Worm (Caenorhabditis elegans): ENCODE data around the gene F58F12.2.

DNA sequence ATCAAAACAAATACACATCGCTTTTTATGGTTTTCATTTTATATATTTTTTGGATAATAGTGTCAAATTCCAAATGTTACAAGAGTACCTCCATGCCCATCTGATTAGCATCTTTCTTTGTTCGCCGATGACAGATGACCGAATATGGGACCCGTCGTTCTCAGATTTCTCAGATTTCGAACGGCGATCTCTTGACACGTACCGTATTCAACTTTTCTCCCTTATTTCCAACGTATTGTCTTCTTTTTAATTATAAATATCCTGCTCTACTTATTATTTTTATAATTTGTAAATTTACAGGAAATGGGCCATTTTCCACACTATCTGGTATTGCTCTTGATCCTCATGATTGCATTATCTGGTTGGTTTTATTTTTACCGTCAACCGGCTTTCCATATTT, 10.6 kb upstream of the F58F12.2 start, which contains the start of gene zig-10:
- no peak for TF ChIP-seq mdl-1 (tag; optimal IDR thresholded peaks at IDR 0.05)
- no peak for TF ChIP-seq ama-1 (optimal IDR thresholded peaks at IDR 0.05)
- no peak for TF ChIP-seq nhr-25 (tag; optimal IDR thresholded peaks at IDR 0.05)
- no peak for TF ChIP-seq ZK546.5 (tag; optimal IDR thresholded peaks at IDR 0.05)
- no peak for TF ChIP-seq unc-62 (GFP tag; optimal IDR thresholded peaks at IDR 0.05)

Measured in whole organism, L2 larva.